Fruit fly (Drosophila melanogaster): ENCODE data around the gene Lim3.

Gene Lim3

dm6 chr2L:19078928-19079327, 29.3 kb downstream of the Lim3 start, which contains the start of gene CG10700:
TSS of gene CG10700 (minus strand) at chr2L:19079028.
- TF ChIP-seq CG6163 (GFP tag; IDR thresholded peaks at IDR 0.05) (no peak), fkh (GFP tag; optimal IDR thresholded peaks at IDR 0.05) (no peak), spab (GFP tag; optimal IDR thresholded peaks at IDR 0.05) (no peak), CG6854 (GFP tag; optimal IDR thresholded peaks at IDR 0.05) (no peak), CG3919 (GFP tag; optimal IDR thresholded peaks at IDR 0.05) (no peak), net (GFP tag; optimal IDR thresholded peaks at IDR 0.05) (no peak), CG7368 (GFP tag; optimal IDR thresholded peaks at IDR 0.05) (no peak), CG6276 (GFP tag; optimal IDR thresholded peaks at IDR 0.05) (no peak), fd85E (GFP tag; optimal IDR thresholded peaks at IDR 0.05) (no peak), Gug (GFP tag; IDR thresholded peaks at IDR 0.05) (no peak), cyc (GFP tag; optimal IDR thresholded peaks at IDR 0.05) (no peak), Eip93F (GFP tag; optimal IDR thresholded peaks at IDR 0.05) (no peak), pdm3 (GFP tag; optimal IDR thresholded peaks at IDR 0.05) (no peak), CG9139 (GFP tag; optimal IDR thresholded peaks at IDR 0.05) (no peak), CG8119 (GFP tag; IDR thresholded peaks at IDR 0.05) (no peak), fd59A (GFP tag; optimal IDR thresholded peaks at IDR 0.05) (no peak), CG6792 (GFP tag; optimal IDR thresholded peaks at IDR 0.05) (no peak), achi (GFP tag; optimal IDR thresholded peaks at IDR 0.05) (no peak), salr (GFP tag; optimal IDR thresholded peaks at IDR 0.05) (no peak)

dm6 chr2L:19074099-19074828, 34.0 kb downstream of the Lim3 start, which contains the start of gene CG17572:
TSS of gene CG17572 (minus strand) at chr2L:19074149.
- TF ChIP-seq Sox14 (GFP tag; optimal IDR thresholded peaks at IDR 0.05) (no peak), Eip78C (GFP tag) (peak; percentile 13)

dm6 chr2L:19071713-19072112, 36.5 kb downstream of the Lim3 start:
- TF ChIP-seq fd85E (GFP tag; optimal IDR thresholded peaks at IDR 0.05) (no peak), salr (GFP tag; optimal IDR thresholded peaks at IDR 0.05) (no peak), CG31627 (GFP tag; optimal IDR thresholded peaks at IDR 0.05) (no peak), topi (GFP tag; optimal IDR thresholded peaks at IDR 0.05) (peak; percentile 20), Eip93F (GFP tag; optimal IDR thresholded peaks at IDR 0.05) (no peak), spab (GFP tag; optimal IDR thresholded peaks at IDR 0.05) (no peak), CG7368 (GFP tag; optimal IDR thresholded peaks at IDR 0.05) (no peak), Sox102F (GFP tag; optimal IDR thresholded peaks at IDR 0.05) (no peak), acj6 (GFP tag; optimal IDR thresholded peaks at IDR 0.05) (no peak), CG3032 (tag; optimal IDR thresholded peaks at IDR 0.05) (no peak), achi (GFP tag; optimal IDR thresholded peaks at IDR 0.05) (no peak), CG6854 (GFP tag; optimal IDR thresholded peaks at IDR 0.05) (no peak), CG15336 (GFP tag; IDR thresholded peaks at IDR 0.05) (no peak), pdm3 (GFP tag; optimal IDR thresholded peaks at IDR 0.05) (no peak), CG8632 (GFP tag; optimal IDR thresholded peaks at IDR 0.05) (no peak), fd59A (GFP tag; optimal IDR thresholded peaks at IDR 0.05) (no peak), CG11294 (GFP tag; IDR thresholded peaks at IDR 0.05) (no peak), vri (GFP tag; optimal IDR thresholded peaks at IDR 0.05) (no peak), CG3919 (GFP tag; optimal IDR thresholded peaks at IDR 0.05) (no peak), CG6808 (GFP tag; optimal IDR thresholded peaks at IDR 0.05) (no peak), CG9139 (GFP tag; optimal IDR thresholded peaks at IDR 0.05) (no peak), esn (GFP tag; optimal IDR thresholded peaks at IDR 0.05) (peak; percentile 15), OdsH (GFP tag; optimal IDR thresholded peaks at IDR 0.05) (no peak), lz (GFP tag; optimal IDR thresholded peaks at IDR 0.05) (peak; percentile 5), CG10669 (GFP tag; optimal IDR thresholded peaks at IDR 0.05) (no peak), CG34406 (GFP tag; optimal IDR thresholded peaks at IDR 0.05) (no peak), CG16779 (tag; optimal IDR thresholded peaks at IDR 0.05) (no peak), CG10631 (GFP tag; optimal IDR thresholded peaks at IDR 0.05) (no peak), cyc (GFP tag; optimal IDR thresholded peaks at IDR 0.05) (no peak), dac (GFP tag; optimal IDR thresholded peaks at IDR 0.05) (no peak), Met (GFP tag; optimal IDR thresholded peaks at IDR 0.05) (peak; percentile 25), fkh (GFP tag; optimal IDR thresholded peaks at IDR 0.05) (no peak), Gug (GFP tag; IDR thresholded peaks at IDR 0.05) (no peak), Hr38 (GFP tag; optimal IDR thresholded peaks at IDR 0.05) (no peak), CG6276 (GFP tag; optimal IDR thresholded peaks at IDR 0.05) (no peak), CG32006 (GFP tag; optimal IDR thresholded peaks at IDR 0.05) (no peak), CG6163 (GFP tag; IDR thresholded peaks at IDR 0.05) (no peak), Smox (GFP tag; optimal IDR thresholded peaks at IDR 0.05) (peak; percentile 21), Ets96B (tag; optimal IDR thresholded peaks at IDR 0.05) (no peak), net (GFP tag; optimal IDR thresholded peaks at IDR 0.05) (no peak), CG11902 (GFP tag; optimal IDR thresholded peaks at IDR 0.05) (no peak), CG6792 (GFP tag; optimal IDR thresholded peaks at IDR 0.05) (no peak)

All from whole organism, prepupa.